Fruit fly (Drosophila melanogaster) whole organism, embryonic: Measurements from ENCODE around the gene CG5697.

Experiments
- BtbVII ChIP-seq: fragments of 200-800 bp; sonication (Bioruptor generic); optimal IDR thresholded peaks from 3 replicates; lab custom pipeline; 2017; ENCODE audit warnings: missing biosample characterization, mild to moderate bottlenecking, missing genetic modification characterization
- CG10147 ChIP-seq: fragments of 200-800 bp; sonication (Bioruptor generic); optimal IDR thresholded peaks from 2 replicates; lab custom pipeline; 2019; ENCODE audit warnings: missing biosample characterization, mild to moderate bottlenecking, missing genetic modification characterization, moderate library complexity
- CG10654 ChIP-seq: fragments of 200-800 bp; sonication (Bioruptor generic); optimal IDR thresholded peaks from 2 replicates; lab custom pipeline; 2016; ENCODE audit warnings: missing biosample characterization, missing genetic modification characterization
- CG11093 ChIP-seq: fragments of 200-800 bp; sonication (Bioruptor generic); IDR thresholded peaks from 3 replicates; pipeline ENCODE4 v1.3.6; 2022; ENCODE audit warnings: missing biosample characterization, missing genetic modification characterization
- CG11398 ChIP-seq: fragments of 200-800 bp; sonication (Bioruptor generic); optimal IDR thresholded peaks from 2 replicates; lab custom pipeline; 2016; ENCODE audit warnings: missing biosample characterization, missing genetic modification characterization
- CG13624 ChIP-seq: fragments of 200-800 bp; sonication (Bioruptor generic); optimal IDR thresholded peaks from 2 replicates; lab custom pipeline; 2016; ENCODE audit warnings: missing biosample characterization, missing genetic modification characterization
- CG15514 ChIP-seq: fragments of 200-800 bp; sonication (Bioruptor generic); optimal IDR thresholded peaks from 3 replicates; lab custom pipeline; 2017; ENCODE audit warnings: missing biosample characterization, missing genetic modification characterization, mild to moderate bottlenecking, moderate library complexity, missing genetic modification reagents
- CG2712 ChIP-seq: fragments of 200-800 bp; optimal IDR thresholded peaks from 3 replicates; lab custom pipeline; 2019; ENCODE audit warnings: missing biosample characterization, mild to moderate bottlenecking, missing genetic modification characterization, moderate library complexity
- CG6683 ChIP-seq: fragments of 200-800 bp; sonication (Bioruptor generic); optimal IDR thresholded peaks from 2 replicates; lab custom pipeline; 2017; ENCODE audit warnings: missing biosample characterization, mild to moderate bottlenecking, missing genetic modification characterization, missing genetic modification reagents
- CG7987 ChIP-seq: fragments of 200-800 bp; sonication (Bioruptor generic); optimal IDR thresholded peaks from 2 replicates; lab custom pipeline; 2018; ENCODE audit warnings: missing biosample characterization, mild to moderate bottlenecking, missing genetic modification characterization, moderate library complexity
- CG9437 ChIP-seq: fragments of 200-800 bp; sonication (Bioruptor generic); optimal IDR thresholded peaks from 2 replicates; lab custom pipeline; 2018; ENCODE audit warnings: missing biosample characterization, mild to moderate bottlenecking, missing genetic modification characterization
- Dek ChIP-seq: fragments of 200-800 bp; sonication (Bioruptor generic); optimal IDR thresholded peaks from 3 replicates; lab custom pipeline; 2019; ENCODE audit warnings: missing biosample characterization, mild to moderate bottlenecking, missing genetic modification characterization, moderate library complexity
- Dip3 ChIP-seq: fragments of 200-800 bp; sonication (Bioruptor generic); optimal IDR thresholded peaks from 3 replicates; lab custom pipeline; 2016; ENCODE audit warnings: missing biosample characterization, missing genetic modification characterization
- Dp ChIP-seq: fragments of 200-800 bp; sonication (Bioruptor generic); optimal IDR thresholded peaks from 2 replicates; lab custom pipeline; 2018; ENCODE audit warnings: missing biosample characterization, mild to moderate bottlenecking, missing genetic modification characterization, moderate library complexity
- Drgx ChIP-seq: fragments of 200-800 bp; sonication (Bioruptor generic); IDR thresholded peaks from 2 replicates; pipeline ENCODE4 v1.3.6; 2022; ENCODE audit warnings: missing biosample characterization, missing genetic modification characterization
- HLH3B ChIP-seq: fragments of 200-800 bp; sonication (Bioruptor generic); IDR thresholded peaks from 2 replicates; pipeline ENCODE4 v1.3.6; 2022; ENCODE audit warnings: missing biosample characterization, missing genetic modification characterization
- HLH4C ChIP-seq: fragments of 200-800 bp; sonication (Bioruptor generic); IDR thresholded peaks from 3 replicates; pipeline ENCODE4 v1.3.6; 2022; ENCODE audit warnings: missing biosample characterization, missing genetic modification characterization; ENCODE audit not compliant: partially characterized antibody
- HmgD ChIP-seq: fragments of 200-800 bp; sonication (Bioruptor generic); optimal IDR thresholded peaks from 3 replicates; lab custom pipeline; 2016; ENCODE audit warnings: missing biosample characterization, missing genetic modification characterization
- HmgZ ChIP-seq: fragments of 200-800 bp; sonication (Bioruptor generic); optimal IDR thresholded peaks from 2 replicates; lab custom pipeline; 2018; ENCODE audit warnings: missing biosample characterization, mild to moderate bottlenecking, missing genetic modification characterization
- NC2α ChIP-seq: fragments of 200-800 bp; sonication (Bioruptor generic); optimal IDR thresholded peaks from 2 replicates; lab custom pipeline; 2016; ENCODE audit warnings: missing biosample characterization, missing genetic modification characterization
- NC2β ChIP-seq: fragments of 200-800 bp; sonication (Bioruptor generic); optimal IDR thresholded peaks from 2 replicates; lab custom pipeline; 2016; ENCODE audit warnings: missing biosample characterization, missing genetic modification characterization
- Oaz ChIP-seq: fragments of 200-800 bp; sonication (Bioruptor generic); IDR thresholded peaks from 2 replicates; pipeline ENCODE4 v1.3.6; 2022; ENCODE audit warnings: missing biosample characterization, missing genetic modification characterization
- ato ChIP-seq: fragments of 200-800 bp; sonication (Bioruptor generic); IDR thresholded peaks from 2 replicates; pipeline ENCODE4 v1.3.6; 2022; ENCODE audit warnings: missing biosample characterization, missing genetic modification characterization; ENCODE audit not compliant: partially characterized antibody
- caup ChIP-seq: fragments of 200-800 bp; sonication (Bioruptor generic); optimal IDR thresholded peaks from 3 replicates; lab custom pipeline; 2017; ENCODE audit warnings: missing biosample characterization, mild to moderate bottlenecking, missing genetic modification characterization, moderate library complexity; ENCODE audit not compliant: severe bottlenecking
- crp ChIP-seq, 2 experiments: fragments of 200-800 bp; sonication (Bioruptor generic); optimal IDR thresholded peaks; 2 replicates in 1 of 2; 3 replicates in 1 of 2; lab custom pipeline; 2017; ENCODE audit warnings: missing biosample characterization in 2 of 2, missing genetic modification characterization in 2 of 2, mild to moderate bottlenecking in 1 of 2, moderate library complexity in 1 of 2
- dmrt11E ChIP-seq: fragments of 200-800 bp; sonication (Bioruptor generic); optimal IDR thresholded peaks from 3 replicates; lab custom pipeline; 2018; ENCODE audit warnings: missing biosample characterization, mild to moderate bottlenecking, missing genetic modification characterization, moderate library complexity
- fd3F ChIP-seq: fragments of 200-800 bp; sonication (Bioruptor generic); optimal IDR thresholded peaks from 2 replicates; lab custom pipeline; 2018; ENCODE audit warnings: missing biosample characterization, mild to moderate bottlenecking, missing genetic modification characterization, moderate library complexity
- gfzf ChIP-seq: fragments of 200-800 bp; sonication (Bioruptor generic); optimal IDR thresholded peaks from 2 replicates; lab custom pipeline; 2016; ENCODE audit warnings: missing biosample characterization, mild to moderate bottlenecking, missing genetic modification characterization, moderate library complexity
- grau ChIP-seq: fragments of 200-800 bp; optimal IDR thresholded peaks from 3 replicates; lab custom pipeline; 2019; ENCODE audit warnings: missing biosample characterization, mild to moderate bottlenecking, missing genetic modification characterization, moderate library complexity
- h ChIP-seq: fragments of >200 bp; optimal IDR thresholded peaks from 2 replicates; lab custom pipeline; 2017
- kah ChIP-seq: fragments of 200-800 bp; sonication (Bioruptor generic); optimal IDR thresholded peaks from 2 replicates; lab custom pipeline; 2018; ENCODE audit warnings: missing biosample characterization, mild to moderate bottlenecking, missing genetic modification characterization
- ken ChIP-seq: fragments of 200-800 bp; sonication (Bioruptor generic); IDR thresholded peaks from 3 replicates; pipeline ENCODE4 v1.3.6; 2022; ENCODE audit warnings: missing biosample characterization, missing genetic modification characterization
- lmd ChIP-seq: fragments of 200-800 bp; sonication (Bioruptor generic); IDR thresholded peaks from 2 replicates; pipeline ENCODE4 v1.3.6; 2022; ENCODE audit warnings: missing biosample characterization, missing genetic modification characterization
- mld ChIP-seq: fragments of 200-800 bp; sonication (Bioruptor generic); IDR thresholded peaks from 3 replicates; pipeline ENCODE4 v1.3.6; 2022; ENCODE audit warnings: missing biosample characterization, missing genetic modification characterization; ENCODE audit not compliant: partially characterized antibody
- nerfin-2 ChIP-seq: fragments of 200-800 bp; sonication (Bioruptor generic); IDR thresholded peaks from 2 replicates; pipeline ENCODE4 v1.3.6; 2022; ENCODE audit warnings: missing biosample characterization, missing genetic modification characterization; ENCODE audit not compliant: partially characterized antibody
- nmo ChIP-seq: fragments of 200-800 bp; sonication (Bioruptor generic); optimal IDR thresholded peaks from 2 replicates; lab custom pipeline; 2018; ENCODE audit warnings: missing biosample characterization, mild to moderate bottlenecking, missing genetic modification characterization, moderate library complexity
- oc ChIP-seq: fragments of 200-800 bp; sonication (Bioruptor generic); optimal IDR thresholded peaks from 2 replicates; lab custom pipeline; 2018; ENCODE audit warnings: missing biosample characterization, mild to moderate bottlenecking, missing genetic modification characterization, moderate library complexity
- p53 ChIP-seq: fragments of 200-800 bp; sonication (Bioruptor generic); optimal IDR thresholded peaks from 2 replicates; lab custom pipeline; 2016; ENCODE audit warnings: missing biosample characterization, missing genetic modification characterization
- pfk ChIP-seq: fragments of 200-800 bp; sonication (Bioruptor generic); optimal IDR thresholded peaks from 2 replicates; lab custom pipeline; 2018; ENCODE audit warnings: missing biosample characterization, mild to moderate bottlenecking, missing genetic modification characterization, moderate library complexity
- salm ChIP-seq: fragments of 200-800 bp; sonication (Bioruptor generic); optimal IDR thresholded peaks from 2 replicates; lab custom pipeline; 2018; ENCODE audit warnings: missing biosample characterization, mild to moderate bottlenecking, missing genetic modification characterization
- sc ChIP-seq, 3 experiments: fragments of >200 bp in 2 of 3; fragments of 200-800 bp in 1 of 3; sonication (Bioruptor generic) in 1 of 3; optimal IDR thresholded peaks; 2 replicates in 2 of 3; 3 replicates in 1 of 3; lab custom pipeline; 2017; ENCODE audit warnings: mild to moderate bottlenecking in 1 of 3, missing biosample characterization in 1 of 3, missing genetic modification characterization in 1 of 3, missing genetic modification reagents in 1 of 3
- seq ChIP-seq: fragments of 200-800 bp; sonication (Bioruptor generic); IDR thresholded peaks from 2 replicates; pipeline ENCODE4 v1.3.6; 2022; ENCODE audit warnings: missing biosample characterization, missing genetic modification characterization
- sima ChIP-seq: fragments of 200-800 bp; sonication (Bioruptor generic); optimal IDR thresholded peaks from 2 replicates; lab custom pipeline; 2016; ENCODE audit warnings: missing biosample characterization, missing genetic modification characterization
- tgo ChIP-seq: fragments of 200-800 bp; sonication (Bioruptor generic); IDR thresholded peaks from 3 replicates; pipeline ENCODE4 v1.3.6; 2022; ENCODE audit warnings: missing biosample characterization, missing genetic modification characterization
- tna ChIP-seq: fragments of 200-800 bp; sonication (Bioruptor generic); IDR thresholded peaks from 2 replicates; pipeline ENCODE4 v1.3.6; 2022; ENCODE audit warnings: missing biosample characterization, missing genetic modification characterization; ENCODE audit not compliant: partially characterized antibody
- twi ChIP-seq: fragments of 200-800 bp; optimal IDR thresholded peaks from 2 replicates; lab custom pipeline; 2019; ENCODE audit warnings: missing biosample characterization, mild to moderate bottlenecking, missing genetic modification characterization, moderate library complexity
- usp ChIP-seq: fragments of >200 bp; optimal IDR thresholded peaks from 2 replicates; lab custom pipeline; 2017; ENCODE audit warnings: missing biosample characterization, missing genetic modification characterization
- vnd ChIP-seq: fragments of 200-800 bp; sonication (Bioruptor generic); IDR thresholded peaks from 3 replicates; pipeline ENCODE4 v1.3.6; 2022; ENCODE audit warnings: missing biosample characterization, missing genetic modification characterization; ENCODE audit not compliant: partially characterized antibody

Gene CG5697

DNA sequence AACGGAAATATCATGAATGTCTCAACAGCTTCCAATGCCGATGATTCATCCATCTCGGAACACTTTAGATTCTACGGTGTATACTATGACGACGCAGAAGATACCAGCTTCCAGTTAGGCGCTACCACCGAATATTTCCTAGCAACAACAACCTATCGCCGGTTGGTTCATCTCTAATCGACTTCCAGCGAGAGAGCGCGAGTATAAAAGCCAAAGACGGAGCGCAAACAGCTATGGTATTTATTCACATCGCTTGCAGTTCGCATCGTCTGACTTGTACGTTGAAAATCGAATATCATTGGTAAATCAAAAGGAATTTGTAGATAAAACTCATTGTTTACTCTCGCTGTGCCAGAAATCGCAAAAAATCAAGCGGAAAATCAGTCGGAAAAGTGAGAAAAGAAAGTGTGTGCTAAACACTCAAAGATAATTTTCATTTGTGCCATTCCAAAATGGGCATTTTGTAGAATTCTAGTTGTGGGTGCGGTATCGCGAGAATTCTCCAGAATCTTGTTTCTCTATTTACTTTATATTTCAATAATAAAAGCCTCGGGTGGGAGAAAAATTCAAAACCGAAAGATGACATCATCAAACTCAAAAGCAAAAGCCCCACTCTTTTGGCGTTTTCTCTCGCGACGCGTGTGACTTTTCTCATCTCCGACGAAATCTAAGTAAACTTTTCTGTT is 49.4 kb downstream of the CG5697 start, which contains the start of gene AnxB9 (continued):
- TF ChIP-seq ato (GFP tag; lab: Robert Waterston, UW): peak; percentile 39
- TF ChIP-seq pfk (GFP tag; lab: Kevin White, UChicago): peak; percentile 17
- peak; percentile 78 for TF ChIP-seq CG13624 (GFP tag; lab: Kevin White, UChicago)
- TF ChIP-seq Dip3 (GFP tag; lab: Kevin White, UChicago): peak; percentile 1
- peak; percentile 60 for TF ChIP-seq caup
- no peak for TF ChIP-seq nerfin-2 (GFP tag; lab: Robert Waterston, UW)
- TF ChIP-seq NC2α (GFP tag; lab: Kevin White, UChicago): peak; percentile 51
- no peak for TF ChIP-seq p53 (GFP tag; lab: Kevin White, UChicago)
- no peak for TF ChIP-seq fd3F (GFP tag; lab: Kevin White, UChicago)
- no peak for TF ChIP-seq Drgx (GFP tag; lab: Robert Waterston, UW)
- no peak for TF ChIP-seq HLH4C (GFP tag; lab: Robert Waterston, UW)
- no peak for TF ChIP-seq CG11093 (GFP tag; lab: Robert Waterston, UW)
- no peak for TF ChIP-seq dmrt11E (tag; lab: Kevin White, UChicago)
- peak; percentile 39 for TF ChIP-seq BtbVII (GFP tag; lab: Kevin White, UChicago)
- TF ChIP-seq mld: 0 out of 3 replicates have a peak, but pooled peaks have one; percentile 53
- no peak for TF ChIP-seq vnd
- TF ChIP-seq HLH3B: no peak
- TF ChIP-seq CG9437 (GFP tag; lab: Kevin White, UChicago): no peak
- no peak for TF ChIP-seq Dp
- TF ChIP-seq kah (GFP tag; lab: Kevin White, UChicago): no peak
- TF ChIP-seq NC2β (GFP tag; lab: Kevin White, UChicago): peak; percentile 56
- no peak for TF ChIP-seq CG10654
- TF ChIP-seq CG11398 (GFP tag; lab: Kevin White, UChicago): no peak
- no peak for TF ChIP-seq sc (optimal IDR thresholded peaks at IDR 0.05; lab: Kevin White, UChicago)
- TF ChIP-seq sc (GFP tag; optimal IDR thresholded peaks at IDR 0.05; lab: Kevin White, UChicago): no peak
- TF ChIP-seq tna (GFP tag; lab: Robert Waterston, UW): peak; percentile 41
- no peak for TF ChIP-seq sima (GFP tag; lab: Kevin White, UChicago)
- TF ChIP-seq Dek (tag; lab: Kevin White, UChicago): no peak
- no peak for TF ChIP-seq nmo (GFP tag; lab: Kevin White, UChicago)
- peak; percentile 20 for TF ChIP-seq salm (tag; lab: Kevin White, UChicago)
- no peak for TF ChIP-seq grau (tag; lab: Kevin White, UChicago)
- no peak for TF ChIP-seq twi (tag; lab: Kevin White, UChicago)
- TF ChIP-seq gfzf: no peak
- TF ChIP-seq tgo: no peak; the same call in 2 of the 3 replicates
- peak; percentile 23 for TF ChIP-seq CG2712 (tag; lab: Kevin White, UChicago)
- no peak for TF ChIP-seq CG6683
- peak; percentile 13 for TF ChIP-seq oc
- TF ChIP-seq lmd (GFP tag; lab: Robert Waterston, UW): no peak; the same call in 1 of the 2 replicates
- no peak for TF ChIP-seq Oaz (GFP tag; lab: Robert Waterston, UW)
- TF ChIP-seq crp (GFP tag; optimal IDR thresholded peaks at IDR 0.05; lab: Kevin White, UChicago): no peak
- no peak for TF ChIP-seq usp
- peak; percentile 72 for TF ChIP-seq CG15514 (GFP tag; lab: Kevin White, UChicago)
- no peak for TF ChIP-seq HmgD (GFP tag; lab: Kevin White, UChicago)
- no peak for TF ChIP-seq CG10147 (GFP tag; lab: Kevin White, UChicago)
- TF ChIP-seq seq (GFP tag; lab: Robert Waterston, UW): no peak
- peak; percentile 60 for TF ChIP-seq HmgZ (tag; lab: Kevin White, UChicago)
- TF ChIP-seq CG7987 (GFP tag; lab: Kevin White, UChicago): peak; percentile 71
- TF ChIP-seq ken (GFP tag; lab: Robert Waterston, UW): 0 out of 3 replicates have a peak, but pooled peaks have one; percentile 52
- no peak for TF ChIP-seq h
